Worm (Caenorhabditis elegans) whole organism, L3 larva: ENCODE data around the gene W03D2.9.

Experiments used
- R02D3.7 ChIP-seq: fragments of 150-350 bp; optimal IDR thresholded peaks from 2 replicates; lab custom pipeline; 2014; ENCODE audit warnings: missing biosample characterization, missing genetic modification characterization
- aly-2 ChIP-seq: fragments of 150-350 bp; optimal IDR thresholded peaks from 2 replicates; lab custom pipeline; 2014; ENCODE audit warnings: missing biosample characterization, missing genetic modification characterization
- ama-1 ChIP-seq: fragments of 150-350 bp; optimal IDR thresholded peaks from 2 replicates; lab custom pipeline; 2018
- ceh-16 ChIP-seq: sonication (generic microtip); optimal IDR thresholded peaks from 2 replicates; lab custom pipeline; 2017; ENCODE audit warnings: missing biosample characterization, missing genetic modification characterization
- ceh-28 ChIP-seq: fragments of 150-350 bp; optimal IDR thresholded peaks from 2 replicates; lab custom pipeline; 2014; ENCODE audit warnings: missing biosample characterization, missing genetic modification reagents, missing genetic modification characterization
- ceh-82 ChIP-seq: fragments of 150-350 bp; optimal IDR thresholded peaks from 2 replicates; lab custom pipeline; 2014; ENCODE audit warnings: missing biosample characterization, missing genetic modification characterization
- ceh-9 ChIP-seq: sonication (generic microtip); optimal IDR thresholded peaks from 2 replicates; lab custom pipeline; 2018; ENCODE audit warnings: missing biosample characterization, missing genetic modification characterization
- daf-12 ChIP-seq: fragments of 150-350 bp; optimal IDR thresholded peaks from 2 replicates; lab custom pipeline; 2014; ENCODE audit warnings: missing biosample characterization, missing genetic modification reagents, missing genetic modification characterization
- egl-27 ChIP-seq: sonication (generic microtip); optimal IDR thresholded peaks from 4 replicates; lab custom pipeline; 2017; ENCODE audit warnings: missing biosample characterization, missing genetic modification reagents, missing genetic modification characterization
- elt-1 ChIP-seq: fragments of 150-350 bp; optimal IDR thresholded peaks from 2 replicates; lab custom pipeline; 2014; ENCODE audit warnings: missing biosample characterization, missing genetic modification characterization
- elt-2 ChIP-seq: sonication (generic microtip); optimal IDR thresholded peaks from 2 replicates; lab custom pipeline; 2016; ENCODE audit warnings: missing genetic modification reagents, mild to moderate bottlenecking, missing genetic modification characterization, missing compliant biosample characterization
- elt-3 ChIP-seq, 3 experiments: fragments of 150-350 bp in 1 of 3; sonication (generic microtip) in 2 of 3; optimal IDR thresholded peaks; 2 replicates in 2 of 3; 4 replicates in 1 of 3; lab custom pipeline; 2014 to 2017; ENCODE audit warnings: missing biosample characterization in 3 of 3, missing genetic modification characterization in 3 of 3
- fkh-2 ChIP-seq: fragments of 150-350 bp; optimal IDR thresholded peaks from 2 replicates; lab custom pipeline; 2014; ENCODE audit warnings: missing biosample characterization, missing genetic modification reagents, missing genetic modification characterization
- hmg-11 ChIP-seq: sonication (generic microtip); optimal IDR thresholded peaks from 2 replicates; lab custom pipeline; 2016; ENCODE audit warnings: missing genetic modification characterization, missing compliant biosample characterization
- jun-1 ChIP-seq: fragments of 150-350 bp; optimal IDR thresholded peaks from 2 replicates; lab custom pipeline; 2014; ENCODE audit warnings: missing biosample characterization, missing genetic modification reagents, missing genetic modification characterization
- lin-15B ChIP-seq: fragments of 150-350 bp; optimal IDR thresholded peaks from 2 replicates; lab custom pipeline; 2014; ENCODE audit warnings: missing biosample characterization, missing genetic modification characterization
- lin-39 ChIP-seq: fragments of 150-350 bp; optimal IDR thresholded peaks from 2 replicates; lab custom pipeline; 2018; ENCODE audit warnings: missing biosample characterization, missing genetic modification reagents, missing genetic modification characterization
- mdl-1 ChIP-seq: fragments of 150-350 bp; optimal IDR thresholded peaks from 2 replicates; lab custom pipeline; 2014; ENCODE audit warnings: missing biosample characterization, missing genetic modification characterization
- mml-1 ChIP-seq: fragments of 150-350 bp; sonication (generic microtip); optimal IDR thresholded peaks from 3 replicates; lab custom pipeline; 2014; ENCODE audit warnings: missing biosample characterization, missing genetic modification characterization
- nfya-1 ChIP-seq: sonication (generic microtip); optimal IDR thresholded peaks from 2 replicates; lab custom pipeline; 2017; ENCODE audit warnings: missing genetic modification characterization, mild to moderate bottlenecking, missing compliant biosample characterization, antibody characterized with exemption, moderate library complexity; ENCODE audit not compliant: insufficient read depth
- nhr-11 ChIP-seq: fragments of 150-350 bp; optimal IDR thresholded peaks from 2 replicates; lab custom pipeline; 2014; ENCODE audit warnings: missing biosample characterization, missing genetic modification characterization
- nhr-12 ChIP-seq: fragments of 150-350 bp; optimal IDR thresholded peaks from 2 replicates; lab custom pipeline; 2014; ENCODE audit warnings: missing biosample characterization, missing genetic modification characterization
- nhr-28 ChIP-seq: fragments of 150-350 bp; optimal IDR thresholded peaks from 2 replicates; lab custom pipeline; 2014; ENCODE audit warnings: missing biosample characterization, missing genetic modification characterization
- nhr-43 ChIP-seq: sonication (generic microtip); optimal IDR thresholded peaks from 2 replicates; lab custom pipeline; 2016; ENCODE audit warnings: mild to moderate bottlenecking, missing genetic modification characterization, missing compliant biosample characterization; ENCODE audit not compliant: poor library complexity, severe bottlenecking
- nhr-76 ChIP-seq: fragments of 150-350 bp; sonication (generic microtip); optimal IDR thresholded peaks from 5 replicates; lab custom pipeline; 2014; ENCODE audit warnings: missing biosample characterization, missing genetic modification characterization
- pha-4 ChIP-seq: fragments of 150-350 bp; optimal IDR thresholded peaks from 2 replicates; lab custom pipeline; 2014; ENCODE audit warnings: missing biosample characterization, missing genetic modification reagents, missing genetic modification characterization
- pqm-1 ChIP-seq: fragments of 150-350 bp; optimal IDR thresholded peaks from 2 replicates; lab custom pipeline; 2017; ENCODE audit warnings: missing biosample characterization, missing genetic modification characterization, inconsistent platforms
- skn-1 ChIP-seq: fragments of 150-350 bp; optimal IDR thresholded peaks from 2 replicates; lab custom pipeline; 2014; ENCODE audit warnings: missing biosample characterization, missing genetic modification characterization
- tbx-2 ChIP-seq: sonication (generic microtip); optimal IDR thresholded peaks from 2 replicates; lab custom pipeline; 2016; ENCODE audit warnings: mild to moderate bottlenecking, missing genetic modification characterization, missing compliant biosample characterization
- unc-39 ChIP-seq: sonication (generic microtip); optimal IDR thresholded peaks from 4 replicates; lab custom pipeline; 2017; ENCODE audit warnings: missing biosample characterization, missing genetic modification characterization
- unc-62 ChIP-seq: fragments of 150-350 bp; sonication (generic microtip); optimal IDR thresholded peaks from 4 replicates; lab custom pipeline; 2014; ENCODE audit warnings: missing biosample characterization, missing genetic modification reagents, missing genetic modification characterization

W03D2.9 gene

ce11 chrIV:4085022-4085421 lies 10.5 kb upstream of the W03D2.9 start:
- TF ChIP-seq nhr-12 (tag; lab: Kevin White, UChicago) (no peak), pqm-1 (tag; lab: Kevin White, UChicago) (peak; percentile 47), nhr-76 (tag; lab: Kevin White, UChicago) (no peak), aly-2 (tag; lab: Kevin White, UChicago) (no peak), tbx-2 (tag; lab: Kevin White, UChicago) (no peak), ceh-28 (tag; lab: Kevin White, UChicago) (no peak), skn-1 (tag; lab: Kevin White, UChicago) (peak; percentile 98), pha-4 (peak; percentile 30), mdl-1 (tag; lab: Kevin White, UChicago) (no peak), elt-1 (no peak), ceh-16 (tag; lab: Kevin White, UChicago) (no peak), elt-2 (tag; lab: Kevin White, UChicago) (peak; percentile 65), fkh-2 (tag; lab: Kevin White, UChicago) (no peak)
- TF ChIP-seq, all 47 proteins: peak for 4

- TF ChIP-seq nhr-11 (tag; lab: Kevin White, UChicago) (no peak), unc-62 (GFP tag; lab: Kevin White, UChicago) (no peak), skn-1 (tag; lab: Kevin White, UChicago) (no peak)
These were observed 9.6 kb upstream of the W03D2.9 start, which contains the start of gene C35B1.5 for ce11 chrIV:4084109-4084508. Gene C35B1.5 (minus strand): TSS chrIV:4084209.

ce11 chrIV:4083094-4083493 lies 8.6 kb upstream of the W03D2.9 start:
- TF ChIP-seq ama-1 (lab: Kevin White, UChicago) (peak; percentile 52), ceh-82 (tag; lab: Kevin White, UChicago) (no peak), elt-3 (tag; optimal IDR thresholded peaks at IDR 0.05; lab: Kevin White, UChicago) (no peak), unc-39 (tag; lab: Kevin White, UChicago) (no peak)

ce11 chrIV:4082599-4082998 lies 8.1 kb upstream of the W03D2.9 start:
- no peak for TF ChIP-seq nhr-43
- no peak for TF ChIP-seq tbx-2 (tag; lab: Kevin White, UChicago)
- no peak for TF ChIP-seq nhr-28 (tag; lab: Kevin White, UChicago)
- no peak for TF ChIP-seq ceh-16 (tag; lab: Kevin White, UChicago)
- no peak for TF ChIP-seq nfya-1 (tag; lab: Kevin White, UChicago)
- TF ChIP-seq egl-27 (tag; lab: Kevin White, UChicago), result no peak
- no peak for TF ChIP-seq nhr-12 (tag; lab: Kevin White, UChicago)
- no peak for TF ChIP-seq ceh-28 (tag; lab: Kevin White, UChicago)
- no peak for TF ChIP-seq aly-2 (tag; lab: Kevin White, UChicago)
- TF ChIP-seq mml-1, result no peak
- no peak for TF ChIP-seq hmg-11 (tag; lab: Kevin White, UChicago)
- no peak for TF ChIP-seq unc-62 (GFP tag; lab: Kevin White, UChicago)
- no peak for TF ChIP-seq jun-1 (tag; lab: Kevin White, UChicago)
- no peak for TF ChIP-seq nhr-11 (tag; lab: Kevin White, UChicago)

ce11 chrIV:4080846-4081245 lies 6.3 kb upstream of the W03D2.9 start, which contains the start of the genes C35B1.9 and C35B1.3:
Gene C35B1.9 (minus strand): TSS chrIV:4080946.
Gene C35B1.3 (plus strand): TSS chrIV:4081151.
- TF ChIP-seq ceh-9, result no peak
- TF ChIP-seq egl-27 (tag; lab: Kevin White, UChicago), result no peak
- TF ChIP-seq lin-39 (tag; lab: Kevin White, UChicago), result no peak
- TF ChIP-seq pha-4, result no peak
- no peak for TF ChIP-seq lin-15B

- TF ChIP-seq fkh-2 (tag; lab: Kevin White, UChicago) (no peak), daf-12 (tag; lab: Kevin White, UChicago) (no peak), R02D3.7 (tag; lab: Kevin White, UChicago) (no peak), hmg-11 (tag; lab: Kevin White, UChicago) (no peak)
These were observed 5.0 kb upstream of the W03D2.9 start, which contains the start of gene C35B1.4 for ce11 chrIV:4079514-4079913. Gene C35B1.4 (plus strand): TSS chrIV:4079814.
